Fruit fly (Drosophila melanogaster) whole organism, wandering third instar larva: ENCODE measurements around the gene HP1b.
A peak's percentile ranks its signal among the peaks of the same experiment; 100 is the strongest.

Experiments used
- Abd-B ChIP-seq: fragments of >200 bp; optimal IDR thresholded peaks from 2 replicates; lab custom pipeline; 2017; ENCODE audit warnings: missing biosample characterization, missing genetic modification characterization
- CG32264 ChIP-seq: fragments of 200-800 bp; sonication (Bioruptor generic); optimal IDR thresholded peaks from 2 replicates; lab custom pipeline; 2016; ENCODE audit warnings: missing biosample characterization, missing genetic modification characterization
- CG9705 ChIP-seq: fragments of 200-800 bp; sonication (Bioruptor generic); optimal IDR thresholded peaks from 2 replicates; lab custom pipeline; 2018; ENCODE audit warnings: missing biosample characterization, mild to moderate bottlenecking, missing genetic modification characterization
- CrebA ChIP-seq: fragments of 200-800 bp; sonication (Bioruptor generic); optimal IDR thresholded peaks from 2 replicates; lab custom pipeline; 2016; ENCODE audit warnings: missing biosample characterization, mild to moderate bottlenecking, missing genetic modification characterization, borderline replicate concordance
- Dfd ChIP-seq: fragments of >200 bp; optimal IDR thresholded peaks from 2 replicates; lab custom pipeline; 2017; ENCODE audit warnings: missing biosample characterization, missing genetic modification characterization
- Dif ChIP-seq: fragments of 200-275, 200-300 bp; sonication (Bioruptor generic); optimal IDR thresholded peaks from 2 replicates; lab custom pipeline; 2018; ENCODE audit warnings: missing biosample characterization, missing genetic modification characterization; ENCODE audit not compliant: partially characterized antibody
- GATAd ChIP-seq: sonication (Bioruptor generic); optimal IDR thresholded peaks from 2 replicates; lab custom pipeline; 2016; ENCODE audit warnings: missing biosample characterization, missing genetic modification characterization
- HLH106 ChIP-seq: fragments of 200-800 bp; optimal IDR thresholded peaks from 3 replicates; lab custom pipeline; 2019; ENCODE audit warnings: missing biosample characterization, mild to moderate bottlenecking, missing genetic modification characterization, moderate library complexity
- Hnf4 ChIP-seq: fragments of 200-800 bp; sonication (Bioruptor generic); optimal IDR thresholded peaks from 2 replicates; lab custom pipeline; 2016; ENCODE audit warnings: missing biosample characterization, mild to moderate bottlenecking, missing genetic modification characterization
- Hr78 ChIP-seq: fragments of >200 bp; optimal IDR thresholded peaks from 2 replicates; lab custom pipeline; 2017; ENCODE audit warnings: missing biosample characterization, missing genetic modification characterization
- Hr83 ChIP-seq: fragments of 200-300 bp; sonication (Bioruptor generic); optimal IDR thresholded peaks from 2 replicates; lab custom pipeline; 2016; ENCODE audit warnings: missing biosample characterization, mild to moderate bottlenecking, missing genetic modification characterization, moderate library complexity; ENCODE audit not compliant: poor library complexity, severe bottlenecking
- Jra ChIP-seq: sonication (Bioruptor generic); optimal IDR thresholded peaks from 2 replicates; lab custom pipeline; 2016; ENCODE audit warnings: missing biosample characterization, missing genetic modification characterization
- Mio ChIP-seq: sonication (Bioruptor generic); optimal IDR thresholded peaks from 2 replicates; lab custom pipeline; 2016; ENCODE audit warnings: missing biosample characterization, missing genetic modification characterization
- Myc ChIP-seq: fragments of >200 bp; optimal IDR thresholded peaks from 2 replicates; lab custom pipeline; 2017
- N ChIP-seq: fragments of >200 bp; optimal IDR thresholded peaks from 2 replicates; lab custom pipeline; 2018; ENCODE audit warnings: missing biosample characterization, missing external identifiers, missing genetic modification characterization
- OdsH ChIP-seq: fragments of 200-800 bp; sonication (Bioruptor generic); optimal IDR thresholded peaks from 2 replicates; lab custom pipeline; 2016; ENCODE audit warnings: missing biosample characterization, mild to moderate bottlenecking, missing genetic modification characterization
- Sp1 ChIP-seq: fragments of 200-800 bp; sonication (Bioruptor generic); optimal IDR thresholded peaks from 3 replicates; lab custom pipeline; 2019; ENCODE audit warnings: missing biosample characterization, mild to moderate bottlenecking, missing genetic modification characterization, moderate library complexity
- Vsx2 ChIP-seq: fragments of 200-300, 225-300 bp; sonication (Bioruptor generic); optimal IDR thresholded peaks from 2 replicates; lab custom pipeline; 2018; ENCODE audit warnings: missing biosample characterization, missing genetic modification characterization; ENCODE audit not compliant: partially characterized antibody
- br ChIP-seq: fragments of 200-800 bp; sonication (Bioruptor generic); optimal IDR thresholded peaks from 2 replicates; lab custom pipeline; 2016; ENCODE audit warnings: missing biosample characterization, missing genetic modification characterization
- brk ChIP-seq: fragments of 200-800 bp; sonication (Bioruptor generic); optimal IDR thresholded peaks from 2 replicates; lab custom pipeline; 2016; ENCODE audit warnings: missing biosample characterization, mild to moderate bottlenecking, missing genetic modification characterization
- dl ChIP-seq, 2 experiments: fragments of 175-275, 200-275 bp in 1 of 2; fragments of 200-275 bp in 1 of 2; sonication (Bioruptor generic); optimal IDR thresholded peaks; lab custom pipeline; 2018; ENCODE audit warnings: mild to moderate bottlenecking in 2 of 2, missing biosample characterization in 2 of 2, missing genetic modification characterization in 2 of 2, moderate library complexity in 2 of 2; ENCODE audit not compliant: partially characterized antibody in 2 of 2, insufficient read depth in 1 of 2
- dmrt93B ChIP-seq: fragments of 200-800 bp; sonication (Bioruptor generic); optimal IDR thresholded peaks from 2 replicates; lab custom pipeline; 2018; ENCODE audit warnings: missing biosample characterization, mild to moderate bottlenecking, missing genetic modification characterization
- ey ChIP-seq: fragments of 200-800 bp; sonication (Bioruptor generic); optimal IDR thresholded peaks from 2 replicates; lab custom pipeline; 2016; ENCODE audit warnings: missing biosample characterization, missing genetic modification characterization
- foxo ChIP-seq, 2 experiments: fragments of 200-800 bp; sonication (Bioruptor generic); optimal IDR thresholded peaks; 2 replicates in 1 of 2; 3 replicates in 1 of 2; lab custom pipeline; 2016 to 2017; ENCODE audit warnings: missing biosample characterization in 2 of 2, missing genetic modification characterization in 2 of 2
- fru ChIP-seq: fragments of 200-800 bp; sonication (Bioruptor generic); optimal IDR thresholded peaks from 3 replicates; lab custom pipeline; 2016; ENCODE audit warnings: missing biosample characterization, mild to moderate bottlenecking, missing genetic modification characterization
- h ChIP-seq: fragments of 200-800 bp; sonication (Bioruptor generic); optimal IDR thresholded peaks from 3 replicates; lab custom pipeline; 2016; ENCODE audit warnings: missing biosample characterization, mild to moderate bottlenecking, missing genetic modification characterization
- jim ChIP-seq: fragments of 175-275, 200-325 bp; sonication (Bioruptor generic); optimal IDR thresholded peaks from 2 replicates; lab custom pipeline; 2016; ENCODE audit warnings: missing biosample characterization, mild to moderate bottlenecking, missing genetic modification characterization
- pan ChIP-seq: fragments of >200 bp; optimal IDR thresholded peaks from 2 replicates; lab custom pipeline; 2017
- psq ChIP-seq: fragments of 200-800 bp; sonication (Bioruptor generic); optimal IDR thresholded peaks from 3 replicates; lab custom pipeline; 2017; ENCODE audit warnings: missing biosample characterization, mild to moderate bottlenecking, missing genetic modification characterization, moderate library complexity
- rgr ChIP-seq: fragments of 200-800 bp; sonication (Bioruptor generic); optimal IDR thresholded peaks from 3 replicates; lab custom pipeline; 2016; ENCODE audit warnings: missing biosample characterization, mild to moderate bottlenecking, missing genetic modification characterization
- sage ChIP-seq: fragments of 200-800 bp; sonication (Bioruptor generic); optimal IDR thresholded peaks from 2 replicates; lab custom pipeline; 2016; ENCODE audit warnings: missing biosample characterization, mild to moderate bottlenecking, missing genetic modification characterization
- sv ChIP-seq: fragments of 200-800 bp; sonication (Bioruptor generic); optimal IDR thresholded peaks from 3 replicates; lab custom pipeline; 2016; ENCODE audit warnings: missing biosample characterization, missing genetic modification characterization
- tai ChIP-seq: sonication (Bioruptor generic); optimal IDR thresholded peaks from 2 replicates; lab custom pipeline; 2016; ENCODE audit warnings: missing biosample characterization, missing genetic modification characterization
- usp ChIP-seq: fragments of >200 bp; optimal IDR thresholded peaks from 2 replicates; lab custom pipeline; 2017; ENCODE audit warnings: missing biosample characterization, missing genetic modification characterization
- woc ChIP-seq: sonication (Bioruptor generic); optimal IDR thresholded peaks from 2 replicates; lab custom pipeline; 2016; ENCODE audit warnings: missing biosample characterization, mild to moderate bottlenecking, missing genetic modification characterization

Gene HP1b

dm6 chrX:9040855-9041254 is 40.0 kb upstream of the HP1b start:
- TF ChIP-seq Vsx2 (no peak), OdsH (GFP tag; lab: Kevin White, UChicago) (no peak), fru (GFP tag; lab: Kevin White, UChicago) (no peak), Dif (GFP tag; lab: Kevin White, UChicago) (no peak), jim (no peak), Myc (lab: Kevin White, UChicago) (peak; percentile 53)

- TF ChIP-seq HLH106 (tag; lab: Kevin White, UChicago) (no peak), sage (GFP tag; lab: Kevin White, UChicago) (no peak), psq (GFP tag; lab: Kevin White, UChicago) (no peak), foxo (GFP tag; optimal IDR thresholded peaks at IDR 0.05; lab: Kevin White, UChicago) (peak in 1 of 2 experiments; percentile 0), Hr78 (GFP tag; lab: Kevin White, UChicago) (no peak), Hnf4 (GFP tag; lab: Kevin White, UChicago) (no peak), rgr (no peak), ey (GFP tag; lab: Kevin White, UChicago) (no peak), br (GFP tag; lab: Kevin White, UChicago) (no peak), tai (GFP tag; lab: Kevin White, UChicago) (no peak), CG32264 (no peak), GATAd (GFP tag; lab: Kevin White, UChicago) (no peak), h (GFP tag; lab: Kevin White, UChicago) (peak; percentile 2), brk (GFP tag; lab: Kevin White, UChicago) (no peak), sv (GFP tag; lab: Kevin White, UChicago) (peak; percentile 6), fru (GFP tag; lab: Kevin White, UChicago) (no peak), N (no peak), woc (GFP tag; lab: Kevin White, UChicago) (peak; percentile 43), CG9705 (no peak), Dfd (no peak), Dif (GFP tag; lab: Kevin White, UChicago) (no peak), Mio (no peak), Vsx2 (no peak), Abd-B (GFP tag; lab: Kevin White, UChicago) (no peak)
These were observed 38.9 kb upstream of the HP1b start for dm6 chrX:9041789-9042456.

DNA sequence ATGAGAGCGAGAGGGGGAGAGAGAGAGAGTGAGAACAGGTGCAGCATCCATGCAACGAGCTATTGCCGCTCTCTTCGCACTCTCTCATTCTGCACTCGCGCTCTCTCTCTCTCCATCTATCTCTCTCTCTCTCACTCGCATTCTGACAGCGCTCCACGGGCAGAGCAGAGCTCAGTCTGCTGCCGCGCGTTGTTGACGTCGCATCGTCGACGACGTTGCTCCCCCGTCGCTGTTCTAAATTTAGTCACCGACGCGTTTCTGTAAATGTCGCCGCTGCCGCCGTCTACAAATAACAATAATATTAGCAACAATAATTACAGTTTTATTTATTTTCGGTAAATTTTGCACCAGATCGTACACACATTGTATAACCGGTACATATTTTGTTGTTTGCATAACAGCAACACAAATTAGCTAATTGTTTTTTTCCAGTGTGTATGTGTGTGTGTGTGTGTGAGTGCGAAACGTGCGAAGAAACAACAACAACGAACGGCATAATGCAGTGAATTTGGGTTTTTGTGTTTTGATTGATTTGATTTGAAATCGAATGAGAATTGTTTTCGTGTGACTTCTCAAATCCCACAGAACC is 38.3 kb upstream of the HP1b start:
- no peak for TF ChIP-seq dmrt93B (GFP tag; lab: Kevin White, UChicago)
- peak; percentile 76 for TF ChIP-seq Vsx2
- peak; percentile 78 to 83 for TF ChIP-seq dl (GFP tag; optimal IDR thresholded peaks at IDR 0.05; lab: Kevin White, UChicago; ENCODE audit: insufficient read depth in 1 of 2, partially characterized antibody in 2 of 2)
- TF ChIP-seq Jra (GFP tag; lab: Kevin White, UChicago): no peak
- no peak for TF ChIP-seq Dfd
- peak; percentile 67 for TF ChIP-seq fru (GFP tag; lab: Kevin White, UChicago)
- TF ChIP-seq Hnf4 (GFP tag; lab: Kevin White, UChicago): peak; percentile 37
- no peak for TF ChIP-seq brk (GFP tag; lab: Kevin White, UChicago)
- peak; percentile 35 for TF ChIP-seq br (GFP tag; lab: Kevin White, UChicago)
- TF ChIP-seq GATAd (GFP tag; lab: Kevin White, UChicago): no peak
- TF ChIP-seq pan (lab: Kevin White, UChicago): no peak
- peak; percentile 0 for TF ChIP-seq Sp1 (GFP tag; lab: Kevin White, UChicago)
- TF ChIP-seq HLH106 (tag; lab: Kevin White, UChicago): peak; percentile 50
- TF ChIP-seq CG32264: no peak
- no peak for TF ChIP-seq N
- peak; percentile 44 for TF ChIP-seq Hr83 (GFP tag; lab: Kevin White, UChicago)
- peak; percentile 40 for TF ChIP-seq ey (GFP tag; lab: Kevin White, UChicago)
- TF ChIP-seq psq (GFP tag; lab: Kevin White, UChicago): no peak
- TF ChIP-seq Mio: no peak
- no peak for TF ChIP-seq Myc (lab: Kevin White, UChicago)
- TF ChIP-seq OdsH (GFP tag; lab: Kevin White, UChicago): peak; percentile 27
- TF ChIP-seq tai (GFP tag; lab: Kevin White, UChicago): no peak
- peak; percentile 53 for TF ChIP-seq rgr
- TF ChIP-seq jim: no peak
- TF ChIP-seq CrebA (GFP tag; lab: Kevin White, UChicago): peak; percentile 16
- TF ChIP-seq usp: no peak
- TF ChIP-seq sage (GFP tag; lab: Kevin White, UChicago): no peak
- no peak for TF ChIP-seq CG9705
- peak; percentile 59 for TF ChIP-seq h (GFP tag; lab: Kevin White, UChicago)
- peak; percentile 86 for TF ChIP-seq Dif (GFP tag; lab: Kevin White, UChicago)
- TF ChIP-seq foxo (GFP tag; optimal IDR thresholded peaks at IDR 0.05; lab: Kevin White, UChicago): peak in 1 of 2 experiments; percentile 45
- TF ChIP-seq Hr78 (GFP tag; lab: Kevin White, UChicago): no peak
